Worm (Caenorhabditis elegans): ENCODE measurements around the gene C07B5.3.
A peak's percentile ranks its signal among the peaks of the same experiment; 100 is the strongest.

Gene C07B5.3

DNA sequence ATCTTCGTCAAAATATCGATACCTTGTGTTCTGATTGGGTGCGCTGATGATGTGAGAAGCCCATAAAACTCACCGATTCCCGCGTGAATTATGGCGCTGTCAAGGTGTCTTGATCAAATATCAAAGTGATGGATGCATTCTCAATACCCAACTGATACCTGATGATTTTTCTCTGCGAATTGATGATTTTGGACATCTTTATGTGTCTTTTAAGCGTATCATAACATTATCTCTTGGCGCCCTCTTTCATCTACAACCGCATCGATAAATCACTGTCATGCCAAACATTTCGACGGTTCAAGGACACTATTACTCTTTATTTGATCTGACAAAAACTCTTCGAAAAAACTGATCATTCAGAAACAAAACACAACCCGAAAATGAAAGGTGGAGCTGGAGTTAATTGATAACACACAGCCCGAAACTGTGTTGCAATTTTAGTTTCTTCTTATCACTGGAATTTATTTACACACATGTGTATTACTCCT, 24.3 kb upstream of the C07B5.3 start (continued):
- TF ChIP-seq gei-8 (GFP tag; optimal IDR thresholded peaks at IDR 0.05) = no peak
- TF ChIP-seq fos-1 (tag; optimal IDR thresholded peaks at IDR 0.05) = no peak
- TF ChIP-seq T26A8.4 (GFP tag; IDR thresholded peaks at IDR 0.05) = no peak
- no peak for TF ChIP-seq lir-3 (tag; optimal IDR thresholded peaks at IDR 0.05)
- TF ChIP-seq nhr-28 (tag; optimal IDR thresholded peaks at IDR 0.05) = peak; percentile 52
- TF ChIP-seq pqm-1 (tag; optimal IDR thresholded peaks at IDR 0.05) = peak; percentile 78
- no peak for TF ChIP-seq dmd-9 (GFP tag; IDR thresholded peaks at IDR 0.05)
- peak; percentile 26 for TF ChIP-seq hlh-30 (tag; optimal IDR thresholded peaks at IDR 0.05; ENCODE audit: insufficient read depth)
- TF ChIP-seq attf-4 (tag; optimal IDR thresholded peaks at IDR 0.05) = no peak
- TF ChIP-seq lin-1 (GFP tag; IDR thresholded peaks at IDR 0.05) = no peak
- no peak for TF ChIP-seq zfp-2 (tag; optimal IDR thresholded peaks at IDR 0.05)
- TF ChIP-seq unc-39 (tag; optimal IDR thresholded peaks at IDR 0.05) = no peak
- TF ChIP-seq tra-1 (GFP tag; IDR thresholded peaks at IDR 0.05) = peak; percentile 45; the same call in 1 of the 2 replicates
- TF ChIP-seq F44E2.7 (GFP tag; IDR thresholded peaks at IDR 0.05) = no peak
- TF ChIP-seq daf-8 (GFP tag; IDR thresholded peaks at IDR 0.05) = no peak
- TF ChIP-seq daf-19 (GFP tag; conservative IDR thresholded peaks at IDR 0.05) = no peak
- TF ChIP-seq dpl-1 (GFP tag; optimal IDR thresholded peaks at IDR 0.05) = no peak
- peak; percentile 79 for TF ChIP-seq ceh-20 (GFP tag; IDR thresholded peaks at IDR 0.05)
- no peak for TF ChIP-seq lin-38 (GFP tag; IDR thresholded peaks at IDR 0.05)
- no peak for TF ChIP-seq R02D3.7 (tag; optimal IDR thresholded peaks at IDR 0.05)
- TF ChIP-seq lin-15B (tag; optimal IDR thresholded peaks at IDR 0.05) = no peak
- TF ChIP-seq nhr-10 (tag; optimal IDR thresholded peaks at IDR 0.05) = peak; percentile 6
- no peak for TF ChIP-seq vab-7 (GFP tag; IDR thresholded peaks at IDR 0.05)
- TF ChIP-seq nhr-237 (tag; optimal IDR thresholded peaks at IDR 0.05) = no peak
- TF ChIP-seq madf-9 (GFP tag; conservative IDR thresholded peaks at IDR 0.05) = no peak
- no peak for TF ChIP-seq snpc-4 (tag; optimal IDR thresholded peaks at IDR 0.05)
- no peak for TF ChIP-seq ceh-62 (tag; optimal IDR thresholded peaks at IDR 0.05)
- TF ChIP-seq mxl-3 (GFP tag; optimal IDR thresholded peaks at IDR 0.05) = peak; percentile 34
- no peak for TF ChIP-seq Y5F2A.4 (GFP tag; optimal IDR thresholded peaks at IDR 0.05)
- TF ChIP-seq mdl-1 (tag; optimal IDR thresholded peaks at IDR 0.05) = peak in 1 of 2 experiments; percentile 28
- TF ChIP-seq ztf-7 (tag; optimal IDR thresholded peaks at IDR 0.05) = no peak
- TF ChIP-seq unc-62 (GFP tag; optimal IDR thresholded peaks at IDR 0.05 in 1 of 2) = peak in 1 of 2 experiments; percentile 100
- no peak for TF ChIP-seq unc-62 (tag; optimal IDR thresholded peaks at IDR 0.05)
- no peak for TF ChIP-seq snpc-1.2 (GFP tag; IDR thresholded peaks at IDR 0.05)
- no peak for TF ChIP-seq nhr-111 (GFP tag; optimal IDR thresholded peaks at IDR 0.05)
- no peak for TF ChIP-seq nhr-77 (tag; optimal IDR thresholded peaks at IDR 0.05)
- TF ChIP-seq fkh-10 (GFP tag; optimal IDR thresholded peaks at IDR 0.05) = no peak
- TF ChIP-seq zip-11 (GFP tag; IDR thresholded peaks at IDR 0.05) = no peak
- no peak for TF ChIP-seq set-16 (GFP tag; IDR thresholded peaks at IDR 0.05)
- no peak for TF ChIP-seq unc-130 (GFP tag; optimal IDR thresholded peaks at IDR 0.05)
- TF ChIP-seq nhr-48 (tag; optimal IDR thresholded peaks at IDR 0.05) = peak; percentile 40
- no peak for TF ChIP-seq zag-1 (tag; optimal IDR thresholded peaks at IDR 0.05)
- TF ChIP-seq aha-1 (tag) = no peak
- TF ChIP-seq mes-2 (tag; optimal IDR thresholded peaks at IDR 0.05; ENCODE audit: poor library complexity, severe bottlenecking) = no peak
- TF ChIP-seq ctbp-1 (GFP tag; IDR thresholded peaks at IDR 0.05) = no peak
- no peak for TF ChIP-seq spr-3 (GFP tag; optimal IDR thresholded peaks at IDR 0.05)
- TF ChIP-seq lin-39 (tag; optimal IDR thresholded peaks at IDR 0.05) = no peak
- TF ChIP-seq ceh-44 (GFP tag; IDR thresholded peaks at IDR 0.05) = no peak
- TF ChIP-seq rbr-2 (tag; optimal IDR thresholded peaks at IDR 0.05) = no peak
- no peak for TF ChIP-seq lin-13 (GFP tag; optimal IDR thresholded peaks at IDR 0.05)
- no peak for TF ChIP-seq sdz-12 (GFP tag; optimal IDR thresholded peaks at IDR 0.05)
- TF ChIP-seq dve-1 (tag; optimal IDR thresholded peaks at IDR 0.05; ENCODE audit: insufficient read depth) = no peak
- TF ChIP-seq arid-1 (GFP tag; conservative IDR thresholded peaks at IDR 0.05) = no peak
